Worm (Caenorhabditis elegans) whole organism, L3 larva: ENCODE data around the gene fbxc-32.

ENCODE experiments used
- R02D3.7 ChIP-seq: fragments of 150-350 bp; optimal IDR thresholded peaks from 2 replicates; lab custom pipeline; 2014; ENCODE audit warnings: missing biosample characterization, missing genetic modification characterization
- elt-1 ChIP-seq: fragments of 150-350 bp; optimal IDR thresholded peaks from 2 replicates; lab custom pipeline; 2014; ENCODE audit warnings: missing biosample characterization, missing genetic modification characterization
- elt-3 ChIP-seq, 3 experiments: fragments of 150-350 bp in 1 of 3; sonication (generic microtip) in 2 of 3; optimal IDR thresholded peaks; 2 replicates in 2 of 3; 4 replicates in 1 of 3; lab custom pipeline; 2014 to 2017; ENCODE audit warnings: missing biosample characterization in 3 of 3, missing genetic modification characterization in 3 of 3
- fos-1 ChIP-seq: fragments of 150-350 bp; optimal IDR thresholded peaks from 2 replicates; lab custom pipeline; 2014; ENCODE audit warnings: missing biosample characterization, missing genetic modification characterization
- lin-15B ChIP-seq: fragments of 150-350 bp; optimal IDR thresholded peaks from 2 replicates; lab custom pipeline; 2014; ENCODE audit warnings: missing biosample characterization, missing genetic modification characterization
- mdl-1 ChIP-seq: fragments of 150-350 bp; optimal IDR thresholded peaks from 2 replicates; lab custom pipeline; 2014; ENCODE audit warnings: missing biosample characterization, missing genetic modification characterization
- nhr-11 ChIP-seq: fragments of 150-350 bp; optimal IDR thresholded peaks from 2 replicates; lab custom pipeline; 2014; ENCODE audit warnings: missing biosample characterization, missing genetic modification characterization
- nhr-23 ChIP-seq: fragments of 150-350 bp; optimal IDR thresholded peaks from 2 replicates; lab custom pipeline; 2014; ENCODE audit warnings: missing biosample characterization, missing genetic modification reagents, missing genetic modification characterization
- nhr-76 ChIP-seq: fragments of 150-350 bp; sonication (generic microtip); optimal IDR thresholded peaks from 5 replicates; lab custom pipeline; 2014; ENCODE audit warnings: missing biosample characterization, missing genetic modification characterization
- sea-2 ChIP-seq: fragments of 150-350 bp; sonication (generic microtip); optimal IDR thresholded peaks from 4 replicates; lab custom pipeline; 2014; ENCODE audit warnings: missing biosample characterization, missing genetic modification reagents, missing genetic modification characterization
- snpc-4 ChIP-seq: fragments of 150-350 bp; optimal IDR thresholded peaks from 2 replicates; lab custom pipeline; 2014; ENCODE audit warnings: missing biosample characterization, missing genetic modification characterization
- ztf-11 ChIP-seq: fragments of 150-350 bp; optimal IDR thresholded peaks from 2 replicates; lab custom pipeline; 2014; ENCODE audit warnings: missing biosample characterization, missing genetic modification characterization

- TF ChIP-seq sea-2 (GFP tag; lab: Kevin White, UChicago) (no peak), ztf-11 (tag; lab: Kevin White, UChicago) (no peak), mdl-1 (tag; lab: Kevin White, UChicago) (no peak), snpc-4 (tag; lab: Kevin White, UChicago) (no peak), nhr-11 (tag; lab: Kevin White, UChicago) (no peak), elt-3 (tag; optimal IDR thresholded peaks at IDR 0.05; lab: Kevin White, UChicago) (no peak), nhr-76 (tag; lab: Kevin White, UChicago) (no peak), lin-15B (tag; lab: Kevin White, UChicago) (no peak), fos-1 (no peak), elt-1 (tag; lab: Kevin White, UChicago) (no peak), R02D3.7 (tag; lab: Kevin White, UChicago) (no peak), nhr-23 (tag; lab: Kevin White, UChicago) (no peak)
Measured at ce11 chrII:917324-917723, 30.7 kb downstream of the fbxc-32 start, which contains the start of gene fbxc-30.
